Worm (Caenorhabditis elegans) whole organism, L4 larva: Measurements from ENCODE around the gene ZK792.12.

Experiments
- F44E2.7 ChIP-seq: fragments of 200-800 bp; sonication (Bioruptor generic); IDR thresholded peaks from 2 replicates; pipeline ENCODE4 v2.1.2; 2022; ENCODE audit warnings: missing genetic modification characterization, missing compliant biosample characterization
- ZK546.5 ChIP-seq, 2 experiments: sonication (generic microtip); optimal IDR thresholded peaks; 2 replicates each; lab custom pipeline; 2017; ENCODE audit warnings: missing biosample characterization in 2 of 2, missing genetic modification characterization in 2 of 2
- aha-1 ChIP-seq: fragments of 150-350 bp; peaks from one replicate; lab custom pipeline; 2014; ENCODE audit warnings: missing biosample characterization, missing genetic modification characterization
- ama-1 ChIP-seq: fragments of 150-350 bp; optimal IDR thresholded peaks from 2 replicates; lab custom pipeline; 2014; ENCODE audit warnings: inconsistent platforms, mixed read lengths
- ceh-20 ChIP-seq: fragments of 200-800 bp; sonication (Bioruptor generic); IDR thresholded peaks from 2 replicates; pipeline ENCODE4 v1.3.6; 2022; ENCODE audit warnings: missing genetic modification reagents, missing genetic modification characterization, missing compliant biosample characterization
- ceh-28 ChIP-seq: fragments of 150-350 bp; optimal IDR thresholded peaks from 2 replicates; lab custom pipeline; 2014; ENCODE audit warnings: missing biosample characterization, missing genetic modification reagents, missing genetic modification characterization
- ceh-62 ChIP-seq: sonication (generic microtip); optimal IDR thresholded peaks from 2 replicates; lab custom pipeline; 2017; ENCODE audit warnings: missing biosample characterization, missing genetic modification characterization
- ctbp-1 ChIP-seq: fragments of 200-800 bp; sonication (Bioruptor generic); IDR thresholded peaks from 2 replicates; pipeline ENCODE4 v1.3.6; 2022; ENCODE audit warnings: missing genetic modification reagents, missing genetic modification characterization, missing compliant biosample characterization
- daf-16 ChIP-seq, 3 experiments: sonication (generic microtip); optimal IDR thresholded peaks; 2 replicates each; lab custom pipeline; 2016 to 2017; ENCODE audit warnings: missing genetic modification characterization in 3 of 3, missing genetic modification reagents in 3 of 3, mild to moderate bottlenecking in 2 of 3, missing compliant biosample characterization in 2 of 3, missing biosample characterization in 1 of 3, moderate library complexity in 1 of 3
- daf-19 ChIP-seq: fragments of 200-800 bp; sonication (Bioruptor generic); conservative IDR thresholded peaks from 2 replicates; pipeline ENCODE4 v1.3.6; 2022; ENCODE audit warnings: missing genetic modification characterization, missing compliant biosample characterization
- daf-8 ChIP-seq: fragments of 200-800 bp; sonication (Bioruptor generic); IDR thresholded peaks from 2 replicates; pipeline ENCODE4 v1.3.6; 2022; ENCODE audit warnings: missing genetic modification characterization, missing compliant biosample characterization
- dmd-8 ChIP-seq: fragments of 200-800 bp; sonication (Bioruptor generic); IDR thresholded peaks from 2 replicates; pipeline ENCODE4 v1.3.6; 2022; ENCODE audit warnings: missing genetic modification characterization, missing compliant biosample characterization
- dmd-9 ChIP-seq: fragments of 200-800 bp; sonication (Bioruptor generic); IDR thresholded peaks from 2 replicates; pipeline ENCODE4 v1.3.6; 2022; ENCODE audit warnings: missing genetic modification reagents, missing genetic modification characterization, missing compliant biosample characterization
- dve-1 ChIP-seq: sonication (generic microtip); optimal IDR thresholded peaks from 2 replicates; lab custom pipeline; 2017; ENCODE audit warnings: antibody characterized with exemption, mild to moderate bottlenecking, missing genetic modification characterization, missing compliant biosample characterization; ENCODE audit not compliant: insufficient read depth
- fkh-10 ChIP-seq: fragments of 150-350 bp; optimal IDR thresholded peaks from 2 replicates; lab custom pipeline; 2014; ENCODE audit warnings: missing biosample characterization, missing genetic modification reagents, missing genetic modification characterization
- fos-1 ChIP-seq: fragments of 150-350 bp; optimal IDR thresholded peaks from 2 replicates; lab custom pipeline; 2014; ENCODE audit warnings: missing biosample characterization, missing genetic modification characterization
- hlh-11 ChIP-seq: fragments of 200-800 bp; sonication (Bioruptor generic); optimal IDR thresholded peaks from 2 replicates; lab custom pipeline; 2018; ENCODE audit warnings: mild to moderate bottlenecking, missing genetic modification characterization, missing compliant biosample characterization
- hmg-1.1 ChIP-seq: fragments of 200-800 bp; sonication (Bioruptor generic); IDR thresholded peaks from 2 replicates; pipeline ENCODE4 v1.3.6; 2022; ENCODE audit warnings: missing genetic modification reagents, missing genetic modification characterization, missing compliant biosample characterization
- lir-3 ChIP-seq: sonication (generic microtip); optimal IDR thresholded peaks from 2 replicates; lab custom pipeline; 2016; ENCODE audit warnings: mild to moderate bottlenecking, missing genetic modification characterization, missing compliant biosample characterization
- lsy-2 ChIP-seq, 2 experiments: fragments of 150-350 bp in 1 of 2; sonication (generic microtip) in 1 of 2; optimal IDR thresholded peaks; 2 replicates each; lab custom pipeline; 2014 to 2017; ENCODE audit warnings: missing biosample characterization in 2 of 2, missing genetic modification characterization in 2 of 2
- nhr-111 ChIP-seq: fragments of 200-800 bp; sonication (Bioruptor generic); optimal IDR thresholded peaks from 2 replicates; lab custom pipeline; 2018; ENCODE audit warnings: mild to moderate bottlenecking, missing genetic modification characterization, missing compliant biosample characterization
- nhr-28 ChIP-seq: fragments of 150-350 bp; optimal IDR thresholded peaks from 2 replicates; lab custom pipeline; 2014; ENCODE audit warnings: missing biosample characterization, missing genetic modification characterization
- nhr-77 ChIP-seq: fragments of 150-350 bp; optimal IDR thresholded peaks from 2 replicates; lab custom pipeline; 2014; ENCODE audit warnings: missing biosample characterization, missing genetic modification characterization
- sdz-12 ChIP-seq: fragments of 200-800 bp; sonication (Bioruptor generic); optimal IDR thresholded peaks from 2 replicates; lab custom pipeline; 2018; ENCODE audit warnings: mild to moderate bottlenecking, missing genetic modification characterization, missing compliant biosample characterization
- snpc-1.2 ChIP-seq: fragments of 200-800 bp; sonication (Bioruptor generic); IDR thresholded peaks from 2 replicates; pipeline ENCODE4 v1.3.6; 2022; ENCODE audit warnings: missing genetic modification reagents, missing genetic modification characterization, missing compliant biosample characterization
- tag-97 ChIP-seq: fragments of 200-800 bp; sonication (Bioruptor generic); IDR thresholded peaks from 2 replicates; pipeline ENCODE4 v1.3.6; 2022; ENCODE audit warnings: missing genetic modification characterization, missing compliant biosample characterization
- tra-1 ChIP-seq: fragments of 200-800 bp; sonication (Bioruptor generic); IDR thresholded peaks from 2 replicates; pipeline ENCODE4 v1.3.6; 2022; ENCODE audit warnings: missing genetic modification reagents, missing genetic modification characterization, missing compliant biosample characterization
- unc-130 ChIP-seq: sonication (generic microtip); optimal IDR thresholded peaks from 2 replicates; lab custom pipeline; 2016; ENCODE audit warnings: missing genetic modification reagents, missing genetic modification characterization, missing compliant biosample characterization
- unc-62 ChIP-seq, 3 experiments: fragments of 150-350 bp in 1 of 3; sonication (generic microtip); optimal IDR thresholded peaks in 2 of 3; peaks in 1 of 3; 1 replicate in 1 of 3; 2 replicates in 2 of 3; lab custom pipeline; 2014 to 2017; ENCODE audit warnings: missing biosample characterization in 3 of 3, missing genetic modification characterization in 3 of 3, missing genetic modification reagents in 3 of 3, missing genotype in 1 of 3
- zfp-3 ChIP-seq: fragments of 200-800 bp; sonication (Bioruptor generic); conservative IDR thresholded peaks from 2 replicates; pipeline ENCODE4 v1.3.6; 2022; ENCODE audit warnings: missing genetic modification reagents, missing genetic modification characterization, missing compliant biosample characterization
- zip-11 ChIP-seq: fragments of 200-800 bp; sonication (Bioruptor generic); IDR thresholded peaks from 2 replicates; pipeline ENCODE4 v1.3.6; 2022; ENCODE audit warnings: missing genetic modification characterization, missing compliant biosample characterization
- ztf-11 ChIP-seq: fragments of 150-350 bp; optimal IDR thresholded peaks from 2 replicates; lab custom pipeline; 2014; ENCODE audit warnings: missing biosample characterization, missing genetic modification characterization

Gene ZK792.12

ce11 chrIV:11693493-11693892 lies at the start of gene ZK792.12:
ZK792.12 (plus strand) TSS chrIV:11693793.
- TF ChIP-seq lsy-2 (tag; optimal IDR thresholded peaks at IDR 0.05; lab: Kevin White, UChicago): no peak
- TF ChIP-seq ceh-62 (tag; lab: Kevin White, UChicago): no peak
- TF ChIP-seq ZK546.5 (tag; optimal IDR thresholded peaks at IDR 0.05; lab: Kevin White, UChicago): no peak
- TF ChIP-seq hmg-1.1 (GFP tag; lab: Robert Waterston, UW): no peak
- TF ChIP-seq ceh-20 (GFP tag; lab: Robert Waterston, UW): no peak
- no peak for TF ChIP-seq nhr-111
- no peak for TF ChIP-seq zfp-3 (GFP tag; lab: Robert Waterston, UW)
- TF ChIP-seq fos-1 (tag; lab: Kevin White, UChicago): no peak

DNA sequence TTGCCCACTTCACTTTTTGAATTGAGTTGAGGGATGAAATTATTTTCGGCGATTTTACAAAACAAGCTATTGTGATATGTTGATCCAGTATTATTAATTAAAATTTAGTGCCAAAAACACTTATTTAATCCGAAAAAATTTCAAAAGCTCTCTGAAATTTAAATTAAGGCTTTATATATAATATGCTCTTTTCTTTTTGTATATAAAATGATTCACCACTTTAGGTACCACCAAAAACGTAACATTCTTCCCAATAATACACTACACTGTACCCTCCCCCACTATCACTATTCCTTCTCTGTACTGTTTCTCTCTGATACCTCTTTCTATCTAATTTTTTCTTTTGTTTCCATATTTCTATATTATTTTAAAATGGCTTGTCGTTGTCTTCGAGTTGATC lies 49.8 kb upstream of the ZK792.12 start, which contains the start of gene prx-2:
TSS of gene prx-2 (plus strand) at position 301 of the 400 bp plus-strand sequence.
- no peak for TF ChIP-seq F44E2.7 (GFP tag; lab: Robert Waterston, UW)
- TF ChIP-seq lsy-2 (tag; optimal IDR thresholded peaks at IDR 0.05; lab: Kevin White, UChicago): no peak
- TF ChIP-seq dmd-9 (GFP tag; lab: Robert Waterston, UW): no peak
- no peak for TF ChIP-seq hmg-1.1 (GFP tag; lab: Robert Waterston, UW)
- no peak for TF ChIP-seq daf-8 (GFP tag; lab: Robert Waterston, UW)

- TF ChIP-seq daf-16 (GFP tag; optimal IDR thresholded peaks at IDR 0.05; lab: Kevin White, UChicago) (peak in 1 of 2 experiments; percentile 33), daf-16 (tag; optimal IDR thresholded peaks at IDR 0.05; lab: Kevin White, UChicago) (no peak), ctbp-1 (GFP tag; lab: Robert Waterston, UW) (0 out of 2 replicates have a peak, but pooled peaks have one; percentile 24), dmd-8 (no peak), unc-62 (GFP tag; optimal IDR thresholded peaks at IDR 0.05 in 1 of 2; lab: Kevin White, UChicago) (peak in 1 of 2 experiments; percentile 53), unc-62 (tag; optimal IDR thresholded peaks at IDR 0.05; lab: Kevin White, UChicago) (no peak), lsy-2 (tag; optimal IDR thresholded peaks at IDR 0.05; lab: Kevin White, UChicago) (peak in 1 of 2 experiments; percentile 53), aha-1 (tag; lab: Kevin White, UChicago) (no peak), ama-1 (peak; percentile 0), daf-19 (no peak), tra-1 (GFP tag; lab: Robert Waterston, UW) (0 out of 2 replicates have a peak, but pooled peaks have one; percentile 37)
Observed at ce11 chrIV:11644705-11645104, 48.9 kb upstream of the ZK792.12 start.

DNA sequence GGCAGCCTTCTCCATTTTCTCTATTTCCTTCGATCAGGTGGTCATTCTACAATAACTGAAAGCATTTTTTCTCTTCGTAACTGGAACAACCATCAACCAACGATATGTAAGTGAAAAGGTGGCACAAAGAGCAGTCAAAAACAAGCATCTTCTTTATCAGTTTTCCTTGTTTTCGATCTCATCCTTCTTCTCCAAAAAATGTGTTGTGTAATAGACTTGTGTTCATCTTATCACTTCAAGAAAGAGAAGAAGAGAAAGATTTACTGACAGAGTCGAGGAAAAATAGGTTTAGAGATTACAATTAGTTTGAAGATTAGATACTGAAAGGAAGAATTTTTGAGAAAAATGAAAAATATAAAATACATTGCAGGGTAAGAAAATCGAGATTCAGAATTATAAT lies 48.2 kb upstream of the ZK792.12 start:
- TF ChIP-seq zip-11 (GFP tag; lab: Robert Waterston, UW): no peak
- no peak for TF ChIP-seq lir-3 (tag; lab: Kevin White, UChicago)
- no peak for TF ChIP-seq daf-16 (GFP tag; optimal IDR thresholded peaks at IDR 0.05; lab: Kevin White, UChicago)
- TF ChIP-seq daf-16 (tag; optimal IDR thresholded peaks at IDR 0.05; lab: Kevin White, UChicago): peak; percentile 86
- TF ChIP-seq dve-1 (tag; lab: Kevin White, UChicago): peak; percentile 39
- peak in 1 of 2 experiments; percentile 92 for TF ChIP-seq unc-62 (GFP tag; optimal IDR thresholded peaks at IDR 0.05 in 1 of 2; lab: Kevin White, UChicago)
- TF ChIP-seq unc-62 (tag; optimal IDR thresholded peaks at IDR 0.05; lab: Kevin White, UChicago): no peak
- no peak for TF ChIP-seq ctbp-1 (GFP tag; lab: Robert Waterston, UW)
- peak; percentile 2 for TF ChIP-seq nhr-28 (tag; lab: Kevin White, UChicago)
- no peak for TF ChIP-seq snpc-1.2 (GFP tag; lab: Robert Waterston, UW)
- no peak for TF ChIP-seq fkh-10 (GFP tag; lab: Kevin White, UChicago)
- TF ChIP-seq ceh-28: no peak
- TF ChIP-seq ZK546.5 (tag; optimal IDR thresholded peaks at IDR 0.05; lab: Kevin White, UChicago): no peak
- no peak for TF ChIP-seq unc-130 (GFP tag; lab: Kevin White, UChicago)
- TF ChIP-seq sdz-12 (GFP tag; lab: Kevin White, UChicago): no peak

DNA sequence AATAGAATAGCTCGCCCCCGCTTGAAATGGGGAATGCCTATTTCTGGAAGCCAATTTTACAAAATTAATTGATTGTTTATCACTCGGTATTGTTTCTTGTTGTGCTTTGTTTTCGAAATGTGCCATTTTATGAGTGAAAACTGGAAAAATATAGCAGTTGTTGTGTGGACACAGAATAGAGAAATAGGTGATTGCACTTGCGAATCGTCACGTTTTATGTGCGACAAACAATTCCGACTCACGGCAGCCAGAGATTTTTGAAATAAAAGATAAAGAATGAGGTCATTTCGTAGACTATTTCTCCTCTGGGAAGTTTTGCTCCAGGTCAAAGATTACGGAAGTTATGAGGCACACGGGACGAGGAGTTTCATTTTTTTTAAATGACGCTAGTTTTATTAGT lies 46.7 kb upstream of the ZK792.12 start:
- TF ChIP-seq hlh-11 (tag; lab: Kevin White, UChicago) (peak; percentile 9), fkh-10 (GFP tag; lab: Kevin White, UChicago) (no peak), daf-16 (GFP tag; optimal IDR thresholded peaks at IDR 0.05; lab: Kevin White, UChicago) (peak in 1 of 2 experiments; percentile 77), daf-16 (tag; optimal IDR thresholded peaks at IDR 0.05; lab: Kevin White, UChicago) (peak; percentile 74), ztf-11 (no peak), unc-130 (GFP tag; lab: Kevin White, UChicago) (no peak), nhr-77 (tag; lab: Kevin White, UChicago) (no peak), tra-1 (GFP tag; lab: Robert Waterston, UW) (no peak), ceh-20 (GFP tag; lab: Robert Waterston, UW) (no peak), dve-1 (tag; lab: Kevin White, UChicago) (peak; percentile 48), ZK546.5 (tag; optimal IDR thresholded peaks at IDR 0.05; lab: Kevin White, UChicago) (no peak), tag-97 (GFP tag; lab: Robert Waterston, UW) (no peak)
